Fruit fly (Drosophila melanogaster): Measurements from ENCODE around the gene CG13991.

- no peak for TF ChIP-seq usp (GFP tag; optimal IDR thresholded peaks at IDR 0.05)
- no peak for TF ChIP-seq Dll (optimal IDR thresholded peaks at IDR 0.05)
These were observed 28.4 kb upstream of the CG13991 start for dm6 chr2L:6110781-6111180.
